Fruit fly (Drosophila melanogaster) whole organism, embryonic: Measurements from ENCODE around the gene Ssk.

ENCODE experiments used
- CG6765 ChIP-seq: fragments of 200-800 bp; sonication (Bioruptor generic); optimal IDR thresholded peaks from 3 replicates; lab custom pipeline; 2017; ENCODE audit warnings: missing biosample characterization, mild to moderate bottlenecking, missing genetic modification characterization
- Dad ChIP-seq: fragments of 200-800 bp; sonication (Bioruptor generic); optimal IDR thresholded peaks from 3 replicates; lab custom pipeline; 2016; ENCODE audit warnings: missing biosample characterization, missing genetic modification characterization
- Fer1 ChIP-seq: fragments of 200-800 bp; sonication (Bioruptor generic); optimal IDR thresholded peaks from 2 replicates; lab custom pipeline; 2017; ENCODE audit warnings: missing biosample characterization, mild to moderate bottlenecking, missing genetic modification characterization
- TFAM ChIP-seq: fragments of 200-800 bp; sonication (Bioruptor generic); optimal IDR thresholded peaks from 2 replicates; lab custom pipeline; 2017; ENCODE audit warnings: missing biosample characterization, missing genetic modification characterization, inconsistent platforms
- amos ChIP-seq: fragments of 200-800 bp; sonication (Bioruptor generic); IDR thresholded peaks from 2 replicates; pipeline ENCODE4 v1.3.6; 2022; ENCODE audit warnings: missing biosample characterization, missing genetic modification characterization; ENCODE audit not compliant: partially characterized antibody
- corto ChIP-seq: fragments of 200-800 bp; sonication (Bioruptor generic); optimal IDR thresholded peaks from 2 replicates; lab custom pipeline; 2016; ENCODE audit warnings: missing biosample characterization, mild to moderate bottlenecking, missing genetic modification characterization, moderate library complexity

dm6 chr3L:20182799-20183198 lies 5.5 kb upstream of the Ssk start:
- no peak for TF ChIP-seq Fer1 (GFP tag; lab: Kevin White, UChicago)
- TF ChIP-seq Dad (GFP tag; lab: Kevin White, UChicago): no peak
- TF ChIP-seq corto: no peak
- no peak for TF ChIP-seq TFAM (GFP tag; lab: Kevin White, UChicago)
- no peak for TF ChIP-seq CG6765 (GFP tag; lab: Kevin White, UChicago)
- TF ChIP-seq amos (GFP tag; lab: Robert Waterston, UW): no peak
